Worm (Caenorhabditis elegans): Measurements from ENCODE around the gene znf-207.

DNA sequence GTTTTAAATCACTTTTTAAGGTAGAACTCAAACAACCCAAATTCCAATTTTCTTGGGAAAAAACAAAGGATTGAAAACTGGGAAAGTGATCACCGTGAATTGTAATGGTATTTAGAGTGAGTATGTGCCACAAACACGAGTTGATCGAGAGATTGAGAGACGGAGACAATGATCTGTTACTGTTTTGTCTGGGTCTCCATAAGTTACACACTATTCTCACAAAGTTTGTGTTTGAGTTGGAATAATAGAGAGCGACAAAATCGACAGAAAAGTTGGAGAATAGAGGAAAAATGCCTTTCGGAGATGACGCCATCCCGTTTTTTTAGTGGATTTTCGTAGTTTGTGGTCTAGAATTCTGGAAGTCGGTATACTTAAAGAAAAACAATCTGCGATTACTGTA, 39.5 kb upstream of the znf-207 start, which contains the start of gene nhr-7:
- TF ChIP-seq ceh-82 (tag; optimal IDR thresholded peaks at IDR 0.05) (no peak), nhr-237 (tag; optimal IDR thresholded peaks at IDR 0.05) (no peak), ama-1 (optimal IDR thresholded peaks at IDR 0.05) (no peak), zip-2 (tag; optimal IDR thresholded peaks at IDR 0.05) (no peak), jun-1 (tag; optimal IDR thresholded peaks at IDR 0.05) (no peak), zag-1 (tag; optimal IDR thresholded peaks at IDR 0.05) (no peak), ZK546.5 (tag; optimal IDR thresholded peaks at IDR 0.05) (no peak), F49E8.2 (tag; optimal IDR thresholded peaks at IDR 0.05; ENCODE audit: borderline replicate concordance) (no peak), pha-4 (GFP tag; IDR thresholded peaks at IDR 0.05) (no peak), pha-4 (tag; optimal IDR thresholded peaks at IDR 0.05) (no peak)
